Worm (Caenorhabditis elegans) whole organism, early embryonic: ENCODE measurements around the gene madf-5.

Source experiments
- B0310.2 ChIP-seq: sonication (generic microtip); optimal IDR thresholded peaks from 2 replicates; lab custom pipeline; 2016; ENCODE audit warnings: mild to moderate bottlenecking, missing genetic modification characterization, missing compliant biosample characterization
- F13C5.2 ChIP-seq: sonication (generic microtip); optimal IDR thresholded peaks from 2 replicates; lab custom pipeline; 2017; ENCODE audit warnings: mild to moderate bottlenecking, missing genetic modification characterization, inconsistent platforms, missing compliant biosample characterization
- aly-1 ChIP-seq: sonication (generic microtip); optimal IDR thresholded peaks from 2 replicates; lab custom pipeline; 2016; ENCODE audit warnings: missing genetic modification characterization, missing compliant biosample characterization
- ama-1 ChIP-seq: fragments of 150-350 bp; optimal IDR thresholded peaks from 2 replicates; lab custom pipeline; 2014
- ceh-13 ChIP-seq: fragments of 200-800 bp; sonication (Bioruptor generic); optimal IDR thresholded peaks from 2 replicates; lab custom pipeline; 2018; ENCODE audit warnings: mild to moderate bottlenecking, missing genetic modification characterization, missing compliant biosample characterization
- ceh-36 ChIP-seq: sonication (generic microtip); optimal IDR thresholded peaks from 2 replicates; lab custom pipeline; 2016; ENCODE audit warnings: missing genetic modification characterization, inconsistent platforms, missing compliant biosample characterization
- flt-1 ChIP-seq: fragments of 200-800 bp; sonication (Bioruptor generic); IDR thresholded peaks from 2 replicates; pipeline ENCODE4 v1.3.6; 2022; ENCODE audit warnings: missing genetic modification characterization, missing compliant biosample characterization
- hmbx-1 ChIP-seq: sonication (generic microtip); optimal IDR thresholded peaks from 2 replicates; lab custom pipeline; 2016; ENCODE audit warnings: mild to moderate bottlenecking, missing genetic modification characterization, missing compliant biosample characterization
- hnd-1 ChIP-seq: sonication (generic microtip); optimal IDR thresholded peaks from 2 replicates; lab custom pipeline; 2016; ENCODE audit warnings: missing genetic modification characterization, missing compliant biosample characterization
- sea-1 ChIP-seq: fragments of 200-800 bp; sonication (Bioruptor generic); conservative IDR thresholded peaks from 2 replicates; pipeline ENCODE4 v1.3.6; 2022; ENCODE audit warnings: missing genetic modification characterization, missing compliant biosample characterization
- tbx-37 ChIP-seq: fragments of 200-800 bp; sonication (Bioruptor generic); conservative IDR thresholded peaks from 2 replicates; pipeline ENCODE4 v1.3.6; 2022; ENCODE audit warnings: missing genetic modification reagents, missing genetic modification characterization, missing compliant biosample characterization

DNA sequence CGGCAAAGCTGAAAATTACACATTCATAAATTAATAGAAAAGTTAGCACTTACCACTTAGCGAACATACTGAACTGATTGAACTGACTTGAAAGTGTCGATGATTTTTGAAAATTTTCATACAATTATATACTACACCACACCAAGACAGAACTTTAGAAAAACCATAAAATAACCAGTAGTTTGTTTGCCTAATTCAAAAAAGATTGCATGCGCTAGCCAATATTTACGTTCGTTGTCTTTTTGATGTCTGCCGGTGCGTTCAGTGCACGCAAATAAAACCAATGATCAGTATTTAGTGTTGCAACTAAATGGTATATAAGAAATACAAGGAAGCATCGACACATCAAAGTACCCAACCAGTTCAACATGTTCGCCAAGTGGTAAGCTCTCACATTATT is 7.1 kb downstream of the madf-5 start, which contains the start of the genes nspb-8 and nspb-9:
- TF ChIP-seq ama-1 (lab: Kevin White, UChicago) (no peak), tbx-37 (no peak), flt-1 (GFP tag; lab: Robert Waterston, UW) (no peak), sea-1 (GFP tag; lab: Robert Waterston, UW) (no peak), aly-1 (no peak), hmbx-1 (no peak), ceh-13 (GFP tag; lab: Kevin White, UChicago) (no peak), F13C5.2 (tag; lab: Kevin White, UChicago) (no peak), ceh-36 (no peak), B0310.2 (tag; lab: Kevin White, UChicago) (no peak), hnd-1 (no peak)
